Worm (Caenorhabditis elegans) whole organism, early embryonic: Measurements from ENCODE around the gene T03E6.8.

Experiments
- B0310.2 ChIP-seq: sonication (generic microtip); optimal IDR thresholded peaks from 2 replicates; lab custom pipeline; 2016; ENCODE audit warnings: mild to moderate bottlenecking, missing genetic modification characterization, missing compliant biosample characterization
- F13C5.2 ChIP-seq: sonication (generic microtip); optimal IDR thresholded peaks from 2 replicates; lab custom pipeline; 2017; ENCODE audit warnings: mild to moderate bottlenecking, missing genetic modification characterization, inconsistent platforms, missing compliant biosample characterization
- aly-1 ChIP-seq: sonication (generic microtip); optimal IDR thresholded peaks from 2 replicates; lab custom pipeline; 2016; ENCODE audit warnings: missing genetic modification characterization, missing compliant biosample characterization
- ama-1 ChIP-seq: fragments of 150-350 bp; optimal IDR thresholded peaks from 2 replicates; lab custom pipeline; 2014
- ceh-13 ChIP-seq: fragments of 200-800 bp; sonication (Bioruptor generic); optimal IDR thresholded peaks from 2 replicates; lab custom pipeline; 2018; ENCODE audit warnings: mild to moderate bottlenecking, missing genetic modification characterization, missing compliant biosample characterization
- ceh-36 ChIP-seq: sonication (generic microtip); optimal IDR thresholded peaks from 2 replicates; lab custom pipeline; 2016; ENCODE audit warnings: missing genetic modification characterization, inconsistent platforms, missing compliant biosample characterization
- ets-7 ChIP-seq: sonication (generic microtip); optimal IDR thresholded peaks from 2 replicates; lab custom pipeline; 2016; ENCODE audit warnings: missing genotype, missing genetic modification characterization, missing compliant biosample characterization
- flt-1 ChIP-seq: fragments of 200-800 bp; sonication (Bioruptor generic); IDR thresholded peaks from 2 replicates; pipeline ENCODE4 v1.3.6; 2022; ENCODE audit warnings: missing genetic modification characterization, missing compliant biosample characterization
- hmbx-1 ChIP-seq: sonication (generic microtip); optimal IDR thresholded peaks from 2 replicates; lab custom pipeline; 2016; ENCODE audit warnings: mild to moderate bottlenecking, missing genetic modification characterization, missing compliant biosample characterization
- hmg-4 ChIP-seq: fragments of 200-800 bp; sonication (Bioruptor generic); optimal IDR thresholded peaks from 2 replicates; lab custom pipeline; 2018; ENCODE audit warnings: mild to moderate bottlenecking, missing genetic modification characterization, missing compliant biosample characterization
- hnd-1 ChIP-seq: sonication (generic microtip); optimal IDR thresholded peaks from 2 replicates; lab custom pipeline; 2016; ENCODE audit warnings: missing genetic modification characterization, missing compliant biosample characterization
- pes-1 ChIP-seq: fragments of 200-800 bp; sonication (Bioruptor generic); IDR thresholded peaks from 2 replicates; pipeline ENCODE4 v1.3.6; 2022; ENCODE audit warnings: missing genetic modification reagents, missing genetic modification characterization, missing compliant biosample characterization
- scrt-1 ChIP-seq: fragments of 200-800 bp; sonication (Bioruptor generic); IDR thresholded peaks from 2 replicates; pipeline ENCODE4 v1.3.6; 2022; ENCODE audit warnings: missing genetic modification characterization, missing compliant biosample characterization
- sea-1 ChIP-seq: fragments of 200-800 bp; sonication (Bioruptor generic); conservative IDR thresholded peaks from 2 replicates; pipeline ENCODE4 v1.3.6; 2022; ENCODE audit warnings: missing genetic modification characterization, missing compliant biosample characterization
- tbx-11 ChIP-seq: fragments of 200-800 bp; sonication (Bioruptor generic); IDR thresholded peaks from 2 replicates; pipeline ENCODE4 v1.3.6; 2022; ENCODE audit warnings: missing genetic modification characterization, missing compliant biosample characterization
- tbx-37 ChIP-seq: fragments of 200-800 bp; sonication (Bioruptor generic); conservative IDR thresholded peaks from 2 replicates; pipeline ENCODE4 v1.3.6; 2022; ENCODE audit warnings: missing genetic modification reagents, missing genetic modification characterization, missing compliant biosample characterization
- tra-4 ChIP-seq: sonication (generic microtip); optimal IDR thresholded peaks from 2 replicates; lab custom pipeline; 2017; ENCODE audit warnings: missing genetic modification characterization, missing compliant biosample characterization

Gene T03E6.8

ce11 chrV:16643558-16643957 is 40.6 kb upstream of the T03E6.8 start, which contains the start of gene srw-77:
TSS of gene srw-77 (minus strand) at chrV:16643658.
- TF ChIP-seq hnd-1 (tag; lab: Kevin White, UChicago) (no peak), hmbx-1 (tag; lab: Kevin White, UChicago) (no peak), sea-1 (GFP tag; lab: Robert Waterston, UW) (no peak), ama-1 (lab: Kevin White, UChicago) (no peak), flt-1 (GFP tag; lab: Robert Waterston, UW) (no peak), tbx-11 (GFP tag; lab: Robert Waterston, UW) (no peak), ets-7 (tag; lab: Kevin White, UChicago) (no peak), B0310.2 (tag; lab: Kevin White, UChicago) (no peak), hmg-4 (GFP tag; lab: Kevin White, UChicago) (no peak), scrt-1 (GFP tag; lab: Robert Waterston, UW) (no peak), aly-1 (tag; lab: Kevin White, UChicago) (no peak), ceh-36 (tag; lab: Kevin White, UChicago) (no peak), tra-4 (tag; lab: Kevin White, UChicago) (no peak), ceh-13 (no peak), F13C5.2 (tag; lab: Kevin White, UChicago) (no peak), pes-1 (no peak), tbx-37 (GFP tag; lab: Robert Waterston, UW) (no peak)

DNA sequence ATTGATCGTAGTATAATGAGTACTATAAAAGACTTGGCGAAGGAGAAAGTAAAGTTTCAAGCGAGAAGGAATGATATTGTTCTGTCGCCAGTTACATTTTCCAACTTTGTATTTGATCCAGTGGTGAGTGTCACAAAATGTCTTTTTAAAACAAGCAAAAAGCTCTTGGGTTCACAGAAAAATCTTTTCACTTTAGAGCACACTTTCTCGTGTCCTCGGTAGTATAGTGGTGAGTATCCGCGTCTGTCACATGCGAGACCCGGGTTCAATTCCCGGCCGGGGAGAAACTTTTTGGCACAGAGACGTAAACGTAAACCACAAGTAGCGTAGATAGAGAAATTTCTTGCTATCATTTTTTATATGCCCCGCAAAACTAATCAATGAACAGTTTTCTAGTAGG is 37.4 kb upstream of the T03E6.8 start:
- TF ChIP-seq tra-4 (tag; lab: Kevin White, UChicago) (no peak), tbx-37 (GFP tag; lab: Robert Waterston, UW) (no peak), hmbx-1 (tag; lab: Kevin White, UChicago) (no peak), tbx-11 (GFP tag; lab: Robert Waterston, UW) (no peak), ceh-36 (tag; lab: Kevin White, UChicago) (no peak), aly-1 (tag; lab: Kevin White, UChicago) (no peak), pes-1 (no peak), hnd-1 (tag; lab: Kevin White, UChicago) (no peak), sea-1 (GFP tag; lab: Robert Waterston, UW) (no peak), B0310.2 (tag; lab: Kevin White, UChicago) (no peak), hmg-4 (GFP tag; lab: Kevin White, UChicago) (no peak), ceh-13 (no peak), flt-1 (GFP tag; lab: Robert Waterston, UW) (no peak), scrt-1 (GFP tag; lab: Robert Waterston, UW) (no peak), ets-7 (tag; lab: Kevin White, UChicago) (no peak)

DNA sequence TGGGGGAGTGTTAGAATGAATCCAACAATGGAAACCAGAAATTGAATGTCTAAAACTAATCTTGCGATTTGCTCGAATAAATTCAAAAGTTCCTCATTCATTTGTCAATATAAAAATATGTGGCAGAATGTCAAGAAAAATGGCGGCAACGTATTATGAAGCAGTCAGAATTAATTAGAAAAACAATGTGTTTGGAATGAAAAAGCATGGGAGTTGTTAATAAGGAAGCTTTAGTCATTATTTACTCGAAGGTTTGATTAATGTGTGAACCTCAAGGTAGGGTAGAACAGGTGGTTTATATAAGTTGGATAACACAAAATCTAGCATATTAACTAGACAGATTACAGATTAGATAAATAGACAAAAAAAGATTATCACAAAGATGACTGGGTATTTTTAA is 35.2 kb upstream of the T03E6.8 start, which contains the start of gene srw-76:
Gene srw-76 (minus strand): TSS at position 101 of the 400 bp plus-strand sequence.
- TF ChIP-seq scrt-1 (GFP tag; lab: Robert Waterston, UW), result no peak
- no peak for TF ChIP-seq ets-7 (tag; lab: Kevin White, UChicago)
- no peak for TF ChIP-seq aly-1 (tag; lab: Kevin White, UChicago)
- no peak for TF ChIP-seq tbx-37 (GFP tag; lab: Robert Waterston, UW)
- TF ChIP-seq hmbx-1 (tag; lab: Kevin White, UChicago), result no peak
- no peak for TF ChIP-seq ceh-13
- TF ChIP-seq hnd-1 (tag; lab: Kevin White, UChicago), result no peak
- no peak for TF ChIP-seq hmg-4 (GFP tag; lab: Kevin White, UChicago)
- no peak for TF ChIP-seq ceh-36 (tag; lab: Kevin White, UChicago)
- TF ChIP-seq ama-1 (lab: Kevin White, UChicago), result no peak

DNA sequence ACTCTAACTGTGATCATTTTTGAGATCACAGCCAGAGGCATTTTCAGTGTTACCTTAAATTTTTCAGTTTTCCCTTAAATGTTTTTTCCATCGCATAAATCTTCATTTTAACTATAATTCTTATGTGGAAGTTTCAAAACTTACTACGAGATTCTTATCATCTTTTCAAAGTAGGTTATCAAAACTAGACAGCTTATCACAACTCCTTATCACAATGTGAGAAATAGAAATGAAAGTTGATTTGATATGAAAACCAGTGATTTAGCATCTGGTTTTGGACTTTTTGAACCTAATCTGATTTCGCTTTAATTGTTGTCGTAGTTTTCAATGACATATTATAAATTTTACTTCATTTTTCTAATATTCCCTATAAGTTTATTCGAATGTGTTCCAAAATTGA is 32.9 kb upstream of the T03E6.8 start, which contains the start of gene mltn-11:
Gene mltn-11 (plus strand): TSS at position 276 of the 400 bp plus-strand sequence.
- TF ChIP-seq ets-7 (tag; lab: Kevin White, UChicago) (no peak), flt-1 (GFP tag; lab: Robert Waterston, UW) (no peak), aly-1 (tag; lab: Kevin White, UChicago) (no peak), ceh-36 (tag; lab: Kevin White, UChicago) (no peak), F13C5.2 (tag; lab: Kevin White, UChicago) (no peak), sea-1 (GFP tag; lab: Robert Waterston, UW) (no peak), tbx-37 (GFP tag; lab: Robert Waterston, UW) (no peak), pes-1 (no peak), ceh-13 (no peak), hmbx-1 (tag; lab: Kevin White, UChicago) (no peak), ama-1 (lab: Kevin White, UChicago) (no peak), B0310.2 (tag; lab: Kevin White, UChicago) (no peak), tra-4 (tag; lab: Kevin White, UChicago) (no peak), tbx-11 (GFP tag; lab: Robert Waterston, UW) (no peak), hnd-1 (tag; lab: Kevin White, UChicago) (no peak), hmg-4 (GFP tag; lab: Kevin White, UChicago) (no peak), scrt-1 (GFP tag; lab: Robert Waterston, UW) (no peak)

ce11 chrV:16629600-16629999 is 26.6 kb upstream of the T03E6.8 start, which contains the start of gene srd-21:
TSS of gene srd-21 (plus strand) at chrV:16629900.
- no peak for TF ChIP-seq ama-1 (lab: Kevin White, UChicago)
- no peak for TF ChIP-seq tra-4 (tag; lab: Kevin White, UChicago)
- no peak for TF ChIP-seq ceh-36 (tag; lab: Kevin White, UChicago)
- no peak for TF ChIP-seq ets-7 (tag; lab: Kevin White, UChicago)
- TF ChIP-seq hmbx-1 (tag; lab: Kevin White, UChicago), result no peak
- no peak for TF ChIP-seq ceh-13
- TF ChIP-seq hnd-1 (tag; lab: Kevin White, UChicago), result no peak
- no peak for TF ChIP-seq F13C5.2 (tag; lab: Kevin White, UChicago)
- TF ChIP-seq pes-1, result no peak
- no peak for TF ChIP-seq sea-1 (GFP tag; lab: Robert Waterston, UW)
- TF ChIP-seq tbx-11 (GFP tag; lab: Robert Waterston, UW), result no peak
- no peak for TF ChIP-seq aly-1 (tag; lab: Kevin White, UChicago)
- TF ChIP-seq B0310.2 (tag; lab: Kevin White, UChicago), result no peak
- no peak for TF ChIP-seq tbx-37 (GFP tag; lab: Robert Waterston, UW)
- no peak for TF ChIP-seq hmg-4 (GFP tag; lab: Kevin White, UChicago)
- no peak for TF ChIP-seq flt-1 (GFP tag; lab: Robert Waterston, UW)

DNA sequence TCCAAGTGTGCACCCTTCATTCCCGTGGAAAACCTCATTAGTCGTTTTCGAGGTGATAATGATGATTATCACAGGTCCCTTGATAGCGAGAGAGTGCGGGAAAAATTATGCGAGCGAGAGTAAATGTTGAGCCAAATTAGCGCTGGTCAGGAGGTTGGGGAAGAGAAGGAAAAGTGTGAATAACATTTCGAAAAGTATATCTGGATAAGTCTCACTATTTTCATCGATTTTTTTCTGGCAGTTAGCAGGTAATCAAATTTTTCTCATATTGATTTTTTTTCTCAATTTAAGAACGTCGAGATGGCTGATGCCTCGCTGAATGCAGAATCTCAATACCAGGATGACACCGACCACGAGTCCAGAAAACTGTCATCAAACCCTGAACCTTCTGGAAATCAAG is 26.0 kb upstream of the T03E6.8 start, which contains the start of gene W06G6.2:
Gene W06G6.2 (plus strand): TSS at position 301 of the 400 bp plus-strand sequence.
- TF ChIP-seq hmg-4 (GFP tag; lab: Kevin White, UChicago) (no peak), ama-1 (lab: Kevin White, UChicago) (no peak), tbx-37 (GFP tag; lab: Robert Waterston, UW) (no peak), hnd-1 (tag; lab: Kevin White, UChicago) (no peak), tra-4 (tag; lab: Kevin White, UChicago) (no peak), pes-1 (no peak), scrt-1 (GFP tag; lab: Robert Waterston, UW) (no peak), aly-1 (tag; lab: Kevin White, UChicago) (no peak), F13C5.2 (tag; lab: Kevin White, UChicago) (no peak), ets-7 (tag; lab: Kevin White, UChicago) (no peak), sea-1 (GFP tag; lab: Robert Waterston, UW) (no peak), hmbx-1 (tag; lab: Kevin White, UChicago) (no peak), tbx-11 (GFP tag; lab: Robert Waterston, UW) (no peak), flt-1 (GFP tag; lab: Robert Waterston, UW) (no peak), ceh-36 (tag; lab: Kevin White, UChicago) (no peak)
